Fruit fly (Drosophila melanogaster) whole organism: ENCODE data around the gene ATPsynCF6L.

Experiments
- CG8478 ChIP-seq: fragments of >200 bp; optimal IDR thresholded peaks from 2 replicates; lab custom pipeline; 2018; ENCODE audit warnings: inconsistent platforms
- Dll ChIP-seq: fragments of >200 bp; optimal IDR thresholded peaks from 2 replicates; lab custom pipeline; 2017
- EcR ChIP-seq, 2 experiments: fragments of >200 bp; optimal IDR thresholded peaks; 2 replicates each; lab custom pipeline; 2017; ENCODE audit warnings: missing biosample characterization in 2 of 2, missing genetic modification characterization in 2 of 2, missing genetic modification reagents in 2 of 2
- pan ChIP-seq: fragments of >200 bp; optimal IDR thresholded peaks from 2 replicates; lab custom pipeline; 2017
- psq ChIP-seq: fragments of >200 bp; optimal IDR thresholded peaks from 2 replicates; lab custom pipeline; 2017
- usp ChIP-seq: fragments of >200 bp; optimal IDR thresholded peaks from 2 replicates; lab custom pipeline; 2017; ENCODE audit warnings: missing biosample characterization, missing genetic modification characterization, mixed read lengths

Gene ATPsynCF6L

DNA sequence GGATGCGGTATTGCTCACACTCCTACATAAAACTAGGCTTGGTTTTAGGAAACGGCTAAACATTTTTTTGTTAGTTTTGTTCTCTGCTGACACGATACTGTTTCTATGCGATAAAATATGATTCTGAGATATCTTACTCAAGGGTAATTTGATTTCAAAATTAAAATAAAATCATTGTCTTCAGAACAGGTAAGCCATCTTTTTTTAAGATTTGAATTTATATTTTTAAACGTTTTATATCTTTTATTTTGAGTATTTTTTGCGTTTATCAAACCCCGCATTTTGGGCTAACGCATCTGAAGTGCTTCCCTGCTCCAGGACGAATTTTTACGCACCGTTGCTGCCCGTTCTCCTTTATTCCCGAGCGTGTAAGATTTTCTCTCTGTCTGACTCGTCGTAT lies at the start of gene ATPsynCF6L:
Gene ATPsynCF6L (minus strand): TSS at position 101 of the 400 bp plus-strand sequence.
- TF ChIP-seq pan (no peak), usp (no peak), EcR (GFP tag; optimal IDR thresholded peaks at IDR 0.05; lab: Kevin White, UChicago) (no peak), psq (lab: Kevin White, UChicago) (no peak), Dll (lab: Kevin White, UChicago) (no peak), CG8478 (lab: Kevin White, UChicago) (no peak)

dm6 chr3L:5017521-5017920 lies 5.6 kb upstream of the ATPsynCF6L start:
- TF ChIP-seq CG8478 (lab: Kevin White, UChicago), result no peak
- TF ChIP-seq usp, result no peak
- TF ChIP-seq pan, result no peak

DNA sequence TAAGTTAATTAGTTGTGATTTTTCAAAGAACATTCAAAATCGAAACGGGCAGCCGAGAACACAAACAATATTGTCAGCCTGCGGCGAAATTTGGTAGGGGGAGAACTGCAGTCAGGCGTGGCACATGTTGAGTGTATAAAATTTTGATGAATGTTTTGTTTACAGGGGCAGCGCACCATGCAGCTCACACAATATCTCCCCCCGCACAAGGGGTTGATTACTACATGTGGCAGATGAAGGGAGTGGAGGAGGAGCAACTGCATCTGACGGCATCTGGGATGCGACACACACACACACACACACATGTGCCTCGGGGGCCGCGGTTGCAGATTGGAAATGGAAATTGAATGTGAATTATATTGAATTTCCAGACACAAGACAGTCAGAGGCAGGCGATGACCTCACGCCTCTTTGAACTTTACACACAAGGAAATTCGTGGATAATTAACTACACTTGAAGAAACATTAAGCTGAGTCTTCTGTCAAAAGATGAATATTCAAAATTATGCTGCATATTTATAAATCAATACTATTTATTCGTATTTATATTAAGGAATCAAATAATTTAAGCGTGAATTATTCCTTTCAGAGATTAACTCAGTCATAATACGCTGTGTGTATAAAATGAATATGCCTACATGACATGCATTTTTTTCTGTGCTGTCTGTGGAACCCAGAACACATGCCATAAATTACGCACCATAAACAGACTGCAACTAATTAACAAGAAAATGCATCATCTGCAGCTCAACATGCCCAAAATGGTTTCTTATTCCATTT lies 12.3 kb downstream of the ATPsynCF6L start:
- no peak for TF ChIP-seq psq (lab: Kevin White, UChicago)
- no peak for TF ChIP-seq EcR (GFP tag; optimal IDR thresholded peaks at IDR 0.05; lab: Kevin White, UChicago)
- TF ChIP-seq Dll (lab: Kevin White, UChicago), result no peak
- no peak for TF ChIP-seq usp

dm6 chr3L:4996777-4997176 lies 15.2 kb downstream of the ATPsynCF6L start, which contains the start of gene t-Grip128:
Gene t-Grip128, minus strand, starts transcription at chr3L:4996877.
- TF ChIP-seq EcR (GFP tag; optimal IDR thresholded peaks at IDR 0.05; lab: Kevin White, UChicago) (no peak), psq (lab: Kevin White, UChicago) (no peak), usp (no peak), pan (no peak), CG8478 (lab: Kevin White, UChicago) (no peak), Dll (lab: Kevin White, UChicago) (no peak)

DNA sequence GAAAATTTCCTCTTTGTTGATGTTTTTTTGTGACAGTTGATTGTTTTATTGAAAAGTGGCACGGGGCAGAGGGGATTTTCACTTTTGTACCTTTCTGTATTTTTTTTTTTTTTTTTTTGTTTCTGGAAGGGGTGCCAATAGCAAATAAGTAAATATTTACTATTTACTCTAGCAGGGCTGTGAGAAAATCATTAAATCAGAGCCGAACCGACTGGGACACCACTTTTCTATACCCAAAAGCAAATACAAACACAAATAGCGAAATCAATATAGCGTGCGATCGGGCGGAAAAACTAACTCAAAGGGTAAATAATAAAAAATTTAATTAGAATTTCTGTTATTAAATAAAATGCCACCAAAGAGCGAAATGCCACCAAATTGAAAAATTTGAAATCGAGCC lies 19.8 kb downstream of the ATPsynCF6L start:
- TF ChIP-seq CG8478 (lab: Kevin White, UChicago) (no peak), psq (lab: Kevin White, UChicago) (no peak), pan (no peak), usp (no peak), EcR (GFP tag; optimal IDR thresholded peaks at IDR 0.05; lab: Kevin White, UChicago) (no peak), Dll (lab: Kevin White, UChicago) (no peak)

DNA sequence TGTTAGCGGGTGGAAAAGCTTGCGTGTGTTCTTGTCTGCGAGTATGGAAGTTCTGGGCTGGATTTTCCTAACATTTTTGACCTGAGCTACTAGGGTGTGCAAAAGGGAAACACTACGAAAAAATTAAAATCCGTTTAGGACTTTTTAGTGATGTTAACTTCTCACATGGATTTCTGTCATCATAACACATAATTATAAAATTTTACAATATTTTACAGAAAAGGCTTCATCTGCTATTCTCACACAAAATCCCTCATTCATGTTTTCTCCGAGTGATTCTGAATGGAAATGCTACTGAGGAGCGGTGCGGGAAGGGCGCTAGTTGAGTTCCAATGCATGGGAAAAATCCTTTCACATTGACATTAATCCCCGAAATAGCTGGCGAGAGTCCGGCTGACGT lies 31.3 kb downstream of the ATPsynCF6L start, which contains the start of gene CG17030:
Gene CG17030 (minus strand): TSS at position 101 of the 400 bp plus-strand sequence.
- TF ChIP-seq psq (lab: Kevin White, UChicago) (no peak), EcR (GFP tag; optimal IDR thresholded peaks at IDR 0.05; lab: Kevin White, UChicago) (no peak)

DNA sequence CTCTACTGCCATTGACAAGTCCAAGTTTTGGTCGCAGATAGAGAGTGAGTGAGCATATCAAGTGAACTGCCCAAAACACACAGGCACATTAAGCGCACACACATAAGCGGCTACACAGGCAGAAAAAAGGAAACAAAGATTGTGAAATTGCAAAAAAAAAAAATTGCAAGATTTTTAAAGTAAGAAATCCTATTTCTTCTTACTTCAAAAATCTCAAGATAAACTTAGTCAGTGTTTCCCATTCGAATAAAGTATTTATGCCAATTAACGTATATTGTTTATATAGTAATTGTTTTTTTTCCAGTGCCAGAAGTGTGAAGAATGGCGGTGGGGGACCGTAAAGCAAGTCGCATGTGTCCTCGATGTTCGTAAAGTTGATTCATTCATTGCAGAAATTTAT lies 33.0 kb downstream of the ATPsynCF6L start:
- TF ChIP-seq EcR (GFP tag; optimal IDR thresholded peaks at IDR 0.05; lab: Kevin White, UChicago) (no peak), CG8478 (lab: Kevin White, UChicago) (no peak)

DNA sequence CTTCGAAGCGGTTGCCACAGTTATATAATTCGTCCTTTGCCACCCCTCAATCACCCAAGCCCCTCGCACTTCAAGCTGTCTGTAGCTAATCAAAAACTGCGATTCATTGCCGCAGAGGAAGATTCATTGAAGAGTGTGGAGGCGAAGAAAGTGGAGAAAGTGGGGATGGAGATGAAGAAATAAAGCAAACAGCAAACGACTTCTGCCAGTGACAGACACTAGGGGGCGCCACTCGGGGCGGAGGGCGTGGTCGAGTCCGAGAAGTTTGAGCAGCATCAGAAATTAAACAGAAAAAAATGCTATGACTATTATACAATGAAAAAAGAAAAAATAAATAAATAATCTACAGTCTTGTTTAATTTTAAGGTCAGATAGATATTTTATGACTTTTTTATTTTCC lies 33.9 kb downstream of the ATPsynCF6L start:
- TF ChIP-seq CG8478 (lab: Kevin White, UChicago) (no peak), EcR (GFP tag; optimal IDR thresholded peaks at IDR 0.05; lab: Kevin White, UChicago) (no peak), usp (no peak), psq (lab: Kevin White, UChicago) (no peak), Dll (lab: Kevin White, UChicago) (no peak), pan (no peak)

DNA sequence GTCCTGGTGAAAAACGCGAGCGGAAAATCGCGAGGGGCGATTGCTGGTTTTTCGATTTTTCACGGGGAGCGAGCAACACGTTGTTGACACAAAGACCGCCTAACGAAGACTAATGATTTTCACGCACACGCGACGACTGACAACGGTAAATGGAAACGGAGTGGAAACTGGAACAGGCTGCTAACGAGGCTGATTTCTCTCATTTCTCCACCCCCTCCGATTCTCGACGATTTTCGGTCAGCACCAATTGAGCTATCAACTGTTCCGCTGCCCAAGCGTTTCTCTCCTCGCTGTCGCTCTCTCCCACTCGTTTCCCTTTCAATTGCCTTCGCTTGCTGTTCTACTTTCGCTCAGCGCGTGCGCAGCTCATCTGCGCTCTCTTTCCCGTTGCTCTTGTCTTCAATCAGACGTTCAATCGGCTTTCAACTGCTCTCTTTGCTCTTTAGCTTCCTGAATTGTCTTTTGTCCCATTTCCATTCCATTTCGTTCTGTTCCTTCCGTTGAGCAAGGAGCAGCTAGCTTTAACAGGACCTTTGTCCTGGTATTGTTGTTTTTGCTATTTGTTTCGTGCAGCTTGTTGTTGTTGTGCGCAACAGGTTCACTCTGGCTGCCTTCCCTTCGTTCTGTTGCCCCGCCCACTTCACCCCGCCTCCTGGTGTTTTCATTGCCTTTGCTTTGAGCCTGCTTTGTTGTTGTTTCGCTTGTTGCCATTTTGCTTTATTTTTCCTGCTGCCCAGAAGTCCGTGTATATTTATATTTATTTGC lies 35.7 kb downstream of the ATPsynCF6L start:
- no peak for TF ChIP-seq usp
- TF ChIP-seq psq (lab: Kevin White, UChicago), result no peak

DNA sequence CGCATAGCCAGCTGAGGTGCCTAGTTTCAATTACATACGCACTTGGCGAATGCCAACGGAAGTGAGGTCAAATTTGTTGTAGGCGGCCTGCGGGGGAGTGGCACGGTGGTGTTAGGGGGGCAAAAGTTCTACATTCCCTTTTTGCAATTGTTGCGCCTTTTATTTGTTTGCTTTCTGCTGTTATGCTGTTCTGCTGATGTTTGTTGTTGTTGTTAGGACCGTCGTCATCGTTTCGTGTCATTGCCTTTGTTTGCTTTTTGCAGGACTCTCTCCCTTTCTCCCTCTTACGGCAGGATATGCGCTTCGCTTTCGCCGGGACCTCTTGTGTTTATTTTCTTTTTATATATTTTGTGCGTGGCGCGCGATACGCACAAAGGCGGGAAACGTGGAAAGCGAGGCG lies 42.6 kb downstream of the ATPsynCF6L start:
- TF ChIP-seq pan, result no peak
- no peak for TF ChIP-seq CG8478 (lab: Kevin White, UChicago)
- no peak for TF ChIP-seq psq (lab: Kevin White, UChicago)
- TF ChIP-seq EcR (GFP tag; optimal IDR thresholded peaks at IDR 0.05; lab: Kevin White, UChicago), result no peak
- no peak for TF ChIP-seq usp
- no peak for TF ChIP-seq Dll (lab: Kevin White, UChicago)

- TF ChIP-seq CG8478 (lab: Kevin White, UChicago) (no peak), pan (no peak), usp (no peak), Dll (lab: Kevin White, UChicago) (no peak), EcR (GFP tag; optimal IDR thresholded peaks at IDR 0.05; lab: Kevin White, UChicago) (no peak), psq (lab: Kevin White, UChicago) (no peak)
These were observed 45.2 kb downstream of the ATPsynCF6L start for dm6 chr3L:4966749-4967148.
